Worm (Caenorhabditis elegans): ENCODE measurements around the gene abu-10.

The abu-10 gene

ce11 chrX:3818856-3819524 is 21.0 kb downstream of the abu-10 start:
- no peak for TF ChIP-seq cog-1 (tag; optimal IDR thresholded peaks at IDR 0.05)
- no peak for TF ChIP-seq ztf-23 (GFP tag; IDR thresholded peaks at IDR 0.05)
- no peak for TF ChIP-seq flt-1 (GFP tag; IDR thresholded peaks at IDR 0.05)

- TF ChIP-seq ztf-29 (GFP tag; IDR thresholded peaks at IDR 0.05) (no peak), med-1 (GFP tag; optimal IDR thresholded peaks at IDR 0.05; ENCODE audit: insufficient read depth) (no peak), T22C8.4 (GFP tag; IDR thresholded peaks at IDR 0.05) (no peak), flt-1 (GFP tag; IDR thresholded peaks at IDR 0.05) (no peak), klf-2 (GFP tag; conservative IDR thresholded peaks at IDR 0.05) (no peak), cog-1 (tag; optimal IDR thresholded peaks at IDR 0.05) (no peak), ref-1 (GFP tag; conservative IDR thresholded peaks at IDR 0.05) (no peak), ztf-23 (GFP tag; IDR thresholded peaks at IDR 0.05) (no peak), tab-1 (GFP tag; IDR thresholded peaks at IDR 0.05) (no peak)
Observed at ce11 chrX:3819697-3820096, 21.7 kb downstream of the abu-10 start.

- no peak for TF ChIP-seq T22C8.4 (GFP tag; IDR thresholded peaks at IDR 0.05)
- no peak for TF ChIP-seq ref-1 (GFP tag; conservative IDR thresholded peaks at IDR 0.05)
- no peak for TF ChIP-seq klf-2 (GFP tag; conservative IDR thresholded peaks at IDR 0.05)
- TF ChIP-seq cog-1 (tag; optimal IDR thresholded peaks at IDR 0.05) = no peak
- TF ChIP-seq med-1 (GFP tag; optimal IDR thresholded peaks at IDR 0.05; ENCODE audit: insufficient read depth) = no peak
- TF ChIP-seq flt-1 (GFP tag; IDR thresholded peaks at IDR 0.05) = no peak
- TF ChIP-seq ztf-29 (GFP tag; IDR thresholded peaks at IDR 0.05) = no peak
- no peak for TF ChIP-seq ztf-23 (GFP tag; IDR thresholded peaks at IDR 0.05)
- no peak for TF ChIP-seq tab-1 (GFP tag; IDR thresholded peaks at IDR 0.05)
Observed at ce11 chrX:3820666-3821065, 22.7 kb downstream of the abu-10 start.

- TF ChIP-seq flt-1 (GFP tag; IDR thresholded peaks at IDR 0.05) (no peak), ztf-23 (GFP tag; IDR thresholded peaks at IDR 0.05) (no peak), klf-2 (GFP tag; conservative IDR thresholded peaks at IDR 0.05) (no peak), ztf-29 (GFP tag; IDR thresholded peaks at IDR 0.05) (no peak), ref-1 (GFP tag; conservative IDR thresholded peaks at IDR 0.05) (no peak), cog-1 (tag; optimal IDR thresholded peaks at IDR 0.05) (no peak), tab-1 (GFP tag; IDR thresholded peaks at IDR 0.05) (no peak), med-1 (GFP tag; optimal IDR thresholded peaks at IDR 0.05; ENCODE audit: insufficient read depth) (no peak), T22C8.4 (GFP tag; IDR thresholded peaks at IDR 0.05) (no peak)
Observed at ce11 chrX:3821609-3822008, 23.6 kb downstream of the abu-10 start.

ce11 chrX:3822061-3822460 is 24.1 kb downstream of the abu-10 start:
- TF ChIP-seq med-1 (GFP tag; optimal IDR thresholded peaks at IDR 0.05; ENCODE audit: insufficient read depth) = no peak
- no peak for TF ChIP-seq klf-2 (GFP tag; conservative IDR thresholded peaks at IDR 0.05)
- TF ChIP-seq tab-1 (GFP tag; IDR thresholded peaks at IDR 0.05) = no peak
- TF ChIP-seq flt-1 (GFP tag; IDR thresholded peaks at IDR 0.05) = no peak
- TF ChIP-seq T22C8.4 (GFP tag; IDR thresholded peaks at IDR 0.05) = no peak
- TF ChIP-seq ref-1 (GFP tag; conservative IDR thresholded peaks at IDR 0.05) = no peak
- no peak for TF ChIP-seq ztf-29 (GFP tag; IDR thresholded peaks at IDR 0.05)
- TF ChIP-seq cog-1 (tag; optimal IDR thresholded peaks at IDR 0.05) = no peak

- TF ChIP-seq ref-1 (GFP tag; conservative IDR thresholded peaks at IDR 0.05) = no peak
- TF ChIP-seq klf-2 (GFP tag; conservative IDR thresholded peaks at IDR 0.05) = no peak
- no peak for TF ChIP-seq T22C8.4 (GFP tag; IDR thresholded peaks at IDR 0.05)
Observed at ce11 chrX:3823869-3824268, 25.9 kb downstream of the abu-10 start.

ce11 chrX:3824443-3824842 is 26.5 kb downstream of the abu-10 start:
- TF ChIP-seq ztf-23 (GFP tag; IDR thresholded peaks at IDR 0.05) (no peak), ref-1 (GFP tag; conservative IDR thresholded peaks at IDR 0.05) (no peak), tab-1 (GFP tag; IDR thresholded peaks at IDR 0.05) (no peak), flt-1 (GFP tag; IDR thresholded peaks at IDR 0.05) (peak; percentile 24; the same call in 1 of the 2 replicates), klf-2 (GFP tag; conservative IDR thresholded peaks at IDR 0.05) (no peak), med-1 (GFP tag; optimal IDR thresholded peaks at IDR 0.05; ENCODE audit: insufficient read depth) (no peak)

- TF ChIP-seq tab-1 (GFP tag; IDR thresholded peaks at IDR 0.05) (no peak), ztf-23 (GFP tag; IDR thresholded peaks at IDR 0.05) (no peak), med-1 (GFP tag; optimal IDR thresholded peaks at IDR 0.05; ENCODE audit: insufficient read depth) (no peak), klf-2 (GFP tag; conservative IDR thresholded peaks at IDR 0.05) (no peak), flt-1 (GFP tag; IDR thresholded peaks at IDR 0.05) (no peak), cog-1 (tag; optimal IDR thresholded peaks at IDR 0.05) (no peak), ztf-29 (GFP tag; IDR thresholded peaks at IDR 0.05) (no peak), ref-1 (GFP tag; conservative IDR thresholded peaks at IDR 0.05) (no peak), T22C8.4 (GFP tag; IDR thresholded peaks at IDR 0.05) (no peak)
Observed at ce11 chrX:3824907-3825689, 27.1 kb downstream of the abu-10 start.

- TF ChIP-seq ztf-29 (GFP tag; IDR thresholded peaks at IDR 0.05) (no peak), cog-1 (tag; optimal IDR thresholded peaks at IDR 0.05) (no peak), T22C8.4 (GFP tag; IDR thresholded peaks at IDR 0.05) (no peak), tab-1 (GFP tag; IDR thresholded peaks at IDR 0.05) (no peak), ztf-23 (GFP tag; IDR thresholded peaks at IDR 0.05) (no peak), klf-2 (GFP tag; conservative IDR thresholded peaks at IDR 0.05) (no peak), med-1 (GFP tag; optimal IDR thresholded peaks at IDR 0.05; ENCODE audit: insufficient read depth) (no peak), flt-1 (GFP tag; IDR thresholded peaks at IDR 0.05) (no peak), ref-1 (GFP tag; conservative IDR thresholded peaks at IDR 0.05) (no peak)
Observed at ce11 chrX:3826172-3826571, 28.2 kb downstream of the abu-10 start.

- TF ChIP-seq cog-1 (tag; optimal IDR thresholded peaks at IDR 0.05) (no peak), klf-2 (GFP tag; conservative IDR thresholded peaks at IDR 0.05) (no peak), ref-1 (GFP tag; conservative IDR thresholded peaks at IDR 0.05) (no peak), med-1 (GFP tag; optimal IDR thresholded peaks at IDR 0.05; ENCODE audit: insufficient read depth) (no peak), T22C8.4 (GFP tag; IDR thresholded peaks at IDR 0.05) (no peak), tab-1 (GFP tag; IDR thresholded peaks at IDR 0.05) (no peak), ztf-23 (GFP tag; IDR thresholded peaks at IDR 0.05) (no peak)
Observed at ce11 chrX:3826863-3827262, 28.9 kb downstream of the abu-10 start, which contains the start of gene fkh-9. fkh-9 (minus strand) TSS chrX:3826963.
